Fruit fly (Drosophila melanogaster) ovary, adult (tissue): Measurements from ENCODE around the gene CG9747.

Experiments used
- CG17801 ChIP-seq: fragments of 200-800 bp; optimal IDR thresholded peaks from 2 replicates; lab custom pipeline; 2019; ENCODE audit warnings: missing biosample characterization, mild to moderate bottlenecking, missing genetic modification characterization, moderate library complexity; ENCODE audit not compliant: partially characterized antibody

Gene CG9747

dm6 chr3R:30203104-30203986 lies 12.3 kb upstream of the CG9747 start:
- peak; percentile 70 for TF ChIP-seq CG17801 (GFP tag; lab: Kevin White, UChicago)

dm6 chr3R:30202898-30203103 lies 11.7 kb upstream of the CG9747 start, which contains the start of gene CG9743:
Gene CG9743 (minus strand): TSS chr3R:30202998.
- TF ChIP-seq CG17801 (GFP tag; lab: Kevin White, UChicago): no peak

dm6 chr3R:30201064-30201463 lies 10.0 kb upstream of the CG9747 start:
- TF ChIP-seq CG17801 (GFP tag; lab: Kevin White, UChicago): no peak

- no peak for TF ChIP-seq CG17801 (GFP tag; lab: Kevin White, UChicago)
These were observed 9.1 kb upstream of the CG9747 start for dm6 chr3R:30200091-30200698.

- TF ChIP-seq CG17801 (GFP tag; lab: Kevin White, UChicago): no peak
These were observed 7.7 kb upstream of the CG9747 start for dm6 chr3R:30198793-30199192.

- TF ChIP-seq CG17801 (GFP tag; lab: Kevin White, UChicago): no peak
These were observed 6.7 kb upstream of the CG9747 start for dm6 chr3R:30197796-30198195.

dm6 chr3R:30196128-30196527 lies 5.1 kb upstream of the CG9747 start, which contains the start of gene CG15531:
Gene CG15531 (minus strand): TSS chr3R:30196228.
- no peak for TF ChIP-seq CG17801 (GFP tag; lab: Kevin White, UChicago)

- TF ChIP-seq CG17801 (GFP tag; lab: Kevin White, UChicago): peak; percentile 59
These were observed 4.6 kb upstream of the CG9747 start for dm6 chr3R:30195606-30196049.

- no peak for TF ChIP-seq CG17801 (GFP tag; lab: Kevin White, UChicago)
These were observed 2.8 kb upstream of the CG9747 start for dm6 chr3R:30193826-30194225.

dm6 chr3R:30191462-30191874 lies 416 bp upstream of the CG9747 start:
- peak; percentile 45 for TF ChIP-seq CG17801 (GFP tag; lab: Kevin White, UChicago)

- no peak for TF ChIP-seq CG17801 (GFP tag; lab: Kevin White, UChicago)
These were observed 1.2 kb downstream of the CG9747 start for dm6 chr3R:30189836-30190235.

dm6 chr3R:30189398-30189797 lies 1.7 kb downstream of the CG9747 start:
- TF ChIP-seq CG17801 (GFP tag; lab: Kevin White, UChicago): peak; percentile 14

- no peak for TF ChIP-seq CG17801 (GFP tag; lab: Kevin White, UChicago)
These were observed 7.2 kb downstream of the CG9747 start for dm6 chr3R:30183872-30184271.

dm6 chr3R:30179934-30180333 lies 11.1 kb downstream of the CG9747 start, which contains the start of gene Bet5:
Gene Bet5 (plus strand): TSS chr3R:30180232.
- no peak for TF ChIP-seq CG17801 (GFP tag; lab: Kevin White, UChicago)

dm6 chr3R:30177494-30177893 lies 13.6 kb downstream of the CG9747 start, which contains the start of the genes CG1983 and CG15530:
Gene CG1983 (minus strand): TSS chr3R:30177700.
Gene CG15530 (plus strand): TSS chr3R:30177877.
- TF ChIP-seq CG17801 (GFP tag; lab: Kevin White, UChicago): no peak

- TF ChIP-seq CG17801 (GFP tag; lab: Kevin White, UChicago): no peak
These were observed 14.7 kb downstream of the CG9747 start for dm6 chr3R:30176314-30176713.
